Fruit fly (Drosophila melanogaster) whole organism, wandering third instar larva: ENCODE results near the gene Rab9.

Source experiments
- Dfd ChIP-seq: fragments of >200 bp; optimal IDR thresholded peaks from 2 replicates; lab custom pipeline; 2017; ENCODE audit warnings: missing biosample characterization, missing genetic modification characterization
- OdsH ChIP-seq: fragments of 200-800 bp; sonication (Bioruptor generic); optimal IDR thresholded peaks from 2 replicates; lab custom pipeline; 2016; ENCODE audit warnings: missing biosample characterization, mild to moderate bottlenecking, missing genetic modification characterization
- dl ChIP-seq, 2 experiments: fragments of 175-275, 200-275 bp in 1 of 2; fragments of 200-275 bp in 1 of 2; sonication (Bioruptor generic); optimal IDR thresholded peaks; lab custom pipeline; 2018; ENCODE audit warnings: mild to moderate bottlenecking in 2 of 2, missing biosample characterization in 2 of 2, missing genetic modification characterization in 2 of 2, moderate library complexity in 2 of 2; ENCODE audit not compliant: partially characterized antibody in 2 of 2, insufficient read depth in 1 of 2
- h ChIP-seq: fragments of 200-800 bp; sonication (Bioruptor generic); optimal IDR thresholded peaks from 3 replicates; lab custom pipeline; 2016; ENCODE audit warnings: missing biosample characterization, mild to moderate bottlenecking, missing genetic modification characterization
- rgr ChIP-seq: fragments of 200-800 bp; sonication (Bioruptor generic); optimal IDR thresholded peaks from 3 replicates; lab custom pipeline; 2016; ENCODE audit warnings: missing biosample characterization, mild to moderate bottlenecking, missing genetic modification characterization
- usp ChIP-seq: fragments of >200 bp; optimal IDR thresholded peaks from 2 replicates; lab custom pipeline; 2017; ENCODE audit warnings: missing biosample characterization, missing genetic modification characterization

DNA sequence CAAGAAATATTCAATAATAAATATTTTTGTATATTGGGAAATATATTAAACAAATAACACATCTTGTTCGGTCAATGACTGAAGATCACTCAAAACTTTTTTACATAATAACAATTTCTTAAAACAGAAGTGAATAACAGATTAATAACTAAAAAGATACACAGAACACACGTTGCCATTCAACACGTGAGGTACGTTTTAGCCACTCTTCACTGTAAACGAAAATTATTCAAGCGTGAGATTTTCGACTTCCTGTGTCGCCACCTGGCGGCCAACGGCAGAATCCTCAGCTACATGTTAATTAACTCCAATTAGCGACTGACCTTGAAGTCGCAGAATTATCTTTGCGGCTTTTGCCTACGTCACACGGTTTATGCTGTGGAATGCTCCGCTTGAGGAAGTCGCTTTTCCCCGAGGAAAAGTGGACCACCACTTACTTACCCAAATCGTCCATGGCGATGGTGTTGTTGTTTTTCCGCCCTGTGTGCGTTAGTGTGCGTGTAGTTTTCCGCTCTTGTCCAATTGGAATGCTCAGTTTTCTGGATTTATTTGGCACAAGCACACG is 6.5 kb upstream of the Rab9 start:
- TF ChIP-seq dl (GFP tag; optimal IDR thresholded peaks at IDR 0.05; lab: Kevin White, UChicago; ENCODE audit: insufficient read depth in 1 of 2, partially characterized antibody in 2 of 2) (no peak), h (GFP tag; lab: Kevin White, UChicago) (peak; percentile 44), rgr (peak; percentile 68), usp (GFP tag; lab: Kevin White, UChicago) (no peak), Dfd (GFP tag; lab: Kevin White, UChicago) (no peak), OdsH (GFP tag; lab: Kevin White, UChicago) (peak; percentile 58)
